Fruit fly (Drosophila melanogaster) whole organism, embryonic: ENCODE measurements around the gene RpL13.

Experiments used
- Antp ChIP-seq: fragments of 200-800 bp; sonication (Bioruptor generic); optimal IDR thresholded peaks from 3 replicates; lab custom pipeline; 2016; ENCODE audit warnings: missing biosample characterization, missing genetic modification characterization
- Atf-2 ChIP-seq: fragments of 200-800 bp; sonication (Bioruptor generic); optimal IDR thresholded peaks from 2 replicates; lab custom pipeline; 2016; ENCODE audit warnings: missing biosample characterization, missing genetic modification characterization
- CG10274 ChIP-seq: fragments of 200-800 bp; sonication (Bioruptor generic); optimal IDR thresholded peaks from 3 replicates; lab custom pipeline; 2017; ENCODE audit warnings: missing biosample characterization, mild to moderate bottlenecking, missing genetic modification characterization
- CG10959 ChIP-seq: fragments of 200-800 bp; sonication (Bioruptor generic); IDR thresholded peaks from 2 replicates; pipeline ENCODE4 v1.3.6; 2022; ENCODE audit warnings: missing biosample characterization, missing genetic modification characterization
- CG10979 ChIP-seq: fragments of 200-800 bp; sonication (Bioruptor generic); optimal IDR thresholded peaks from 2 replicates; lab custom pipeline; 2018; ENCODE audit warnings: missing biosample characterization, mild to moderate bottlenecking, missing genetic modification characterization, moderate library complexity
- CG11456 ChIP-seq: fragments of 200-800 bp; sonication (Bioruptor generic); IDR thresholded peaks from 3 replicates; pipeline ENCODE4 v1.3.6; 2022; ENCODE audit warnings: missing biosample characterization, missing genetic modification characterization
- CG13894 ChIP-seq: fragments of 200-800 bp; sonication (Bioruptor generic); optimal IDR thresholded peaks from 3 replicates; lab custom pipeline; 2018; ENCODE audit warnings: missing biosample characterization, mild to moderate bottlenecking, missing genetic modification characterization, moderate library complexity
- CG14014 ChIP-seq: fragments of 200-800 bp; sonication (Bioruptor generic); IDR thresholded peaks from 2 replicates; pipeline ENCODE4 v1.3.6; 2022; ENCODE audit warnings: missing biosample characterization, missing genetic modification characterization
- CG14441 ChIP-seq: fragments of 200-800 bp; sonication (Bioruptor generic); IDR thresholded peaks from 2 replicates; pipeline ENCODE4 v1.3.6; 2022; ENCODE audit warnings: missing biosample characterization, missing genetic modification characterization
- CG15269 ChIP-seq: fragments of 200-800 bp; sonication (Bioruptor generic); optimal IDR thresholded peaks from 2 replicates; lab custom pipeline; 2018; ENCODE audit warnings: missing biosample characterization, mild to moderate bottlenecking, missing genetic modification characterization, moderate library complexity
- CG1602 ChIP-seq: fragments of 200-800 bp; sonication (Bioruptor generic); optimal IDR thresholded peaks from 3 replicates; lab custom pipeline; 2016; ENCODE audit warnings: missing biosample characterization, missing genetic modification characterization
- CG17359 ChIP-seq: fragments of 200-800 bp; sonication (Bioruptor generic); optimal IDR thresholded peaks from 3 replicates; lab custom pipeline; 2018; ENCODE audit warnings: missing biosample characterization, mild to moderate bottlenecking, missing genetic modification characterization, moderate library complexity
- CG17361 ChIP-seq: fragments of 200-800 bp; sonication (Bioruptor generic); IDR thresholded peaks from 3 replicates; pipeline ENCODE4 v1.3.6; 2022; ENCODE audit warnings: missing biosample characterization, missing genetic modification characterization
- CG17385 ChIP-seq: fragments of 200-800 bp; sonication (Bioruptor generic); optimal IDR thresholded peaks from 3 replicates; lab custom pipeline; 2018; ENCODE audit warnings: missing biosample characterization, mild to moderate bottlenecking, missing genetic modification characterization
- CG1792 ChIP-seq: fragments of 200-800 bp; sonication (Bioruptor generic); optimal IDR thresholded peaks from 2 replicates; lab custom pipeline; 2016; ENCODE audit warnings: missing biosample characterization, missing genetic modification characterization
- CG4328 ChIP-seq: fragments of 200-800 bp; sonication (Bioruptor generic); optimal IDR thresholded peaks from 3 replicates; lab custom pipeline; 2017; ENCODE audit warnings: missing biosample characterization, missing genetic modification reagents, missing genetic modification characterization
- CG43689 ChIP-seq: fragments of 200-800 bp; sonication (Bioruptor generic); IDR thresholded peaks from 2 replicates; pipeline ENCODE4 v1.3.6; 2022; ENCODE audit warnings: missing biosample characterization, missing genetic modification characterization
- CG4617 ChIP-seq: fragments of 200-800 bp; sonication (Bioruptor generic); optimal IDR thresholded peaks from 3 replicates; lab custom pipeline; 2016; ENCODE audit warnings: missing biosample characterization, missing genetic modification characterization, borderline replicate concordance
- CG4820 ChIP-seq: fragments of 200-800 bp; sonication (Bioruptor generic); optimal IDR thresholded peaks from 3 replicates; lab custom pipeline; 2016; ENCODE audit warnings: missing biosample characterization, missing genetic modification characterization
- CG5245 ChIP-seq: fragments of 200-800 bp; sonication (Bioruptor generic); optimal IDR thresholded peaks from 3 replicates; lab custom pipeline; 2016; ENCODE audit warnings: missing biosample characterization, missing genetic modification characterization
- CG7271 ChIP-seq: fragments of 200-800 bp; sonication (Bioruptor generic); optimal IDR thresholded peaks from 2 replicates; lab custom pipeline; 2018; ENCODE audit warnings: missing biosample characterization, mild to moderate bottlenecking, missing genetic modification characterization, moderate library complexity
- CG8944 ChIP-seq: fragments of 200-800 bp; sonication (Bioruptor generic); optimal IDR thresholded peaks from 3 replicates; lab custom pipeline; 2016; ENCODE audit warnings: missing biosample characterization, missing genetic modification characterization
- CkIIα-i1 ChIP-seq: fragments of 200-800 bp; sonication (Bioruptor generic); IDR thresholded peaks from 2 replicates; pipeline ENCODE4 v1.3.6; 2022; ENCODE audit warnings: missing biosample characterization, missing genetic modification characterization
- Dip3 ChIP-seq: fragments of 200-800 bp; sonication (Bioruptor generic); optimal IDR thresholded peaks from 3 replicates; lab custom pipeline; 2016; ENCODE audit warnings: missing biosample characterization, missing genetic modification characterization
- Fer1 ChIP-seq: fragments of 200-800 bp; sonication (Bioruptor generic); optimal IDR thresholded peaks from 2 replicates; lab custom pipeline; 2017; ENCODE audit warnings: missing biosample characterization, mild to moderate bottlenecking, missing genetic modification characterization
- Fer2 ChIP-seq: fragments of 200-800 bp; sonication (Bioruptor generic); optimal IDR thresholded peaks from 2 replicates; lab custom pipeline; 2018; ENCODE audit warnings: missing biosample characterization, mild to moderate bottlenecking, missing genetic modification characterization, moderate library complexity
- HHEX ChIP-seq: fragments of 200-800 bp; sonication (Bioruptor generic); optimal IDR thresholded peaks from 3 replicates; lab custom pipeline; 2017; ENCODE audit warnings: missing biosample characterization, mild to moderate bottlenecking, missing genetic modification characterization, missing genetic modification reagents
- NK7.1 ChIP-seq: fragments of 200-800 bp; sonication (Bioruptor generic); optimal IDR thresholded peaks from 3 replicates; lab custom pipeline; 2016; ENCODE audit warnings: missing biosample characterization, missing genetic modification characterization
- Oli ChIP-seq: fragments of 200-800 bp; sonication (Bioruptor generic); optimal IDR thresholded peaks from 2 replicates; lab custom pipeline; 2018; ENCODE audit warnings: missing biosample characterization, mild to moderate bottlenecking, missing genetic modification characterization, moderate library complexity
- Ravus ChIP-seq: fragments of 200-800 bp; sonication (Bioruptor generic); IDR thresholded peaks from 2 replicates; pipeline ENCODE4 v1.3.6; 2022; ENCODE audit warnings: missing biosample characterization, missing genetic modification characterization
- Scr ChIP-seq: fragments of 200-800 bp; sonication (Bioruptor generic); IDR thresholded peaks from 2 replicates; pipeline ENCODE4 v1.3.6; 2022; ENCODE audit warnings: missing biosample characterization, missing genetic modification characterization; ENCODE audit not compliant: partially characterized antibody
- chinmo ChIP-seq: fragments of 200-800 bp; sonication (Bioruptor generic); IDR thresholded peaks from 4 replicates; pipeline ENCODE4 v1.3.6; 2022; ENCODE audit warnings: missing biosample characterization, missing genetic modification characterization; ENCODE audit not compliant: partially characterized antibody
- dysf ChIP-seq: fragments of 200-800 bp; sonication (Bioruptor generic); IDR thresholded peaks from 3 replicates; pipeline ENCODE4 v1.3.6; 2022; ENCODE audit warnings: missing biosample characterization, missing genetic modification characterization
- emc ChIP-seq: fragments of 200-800 bp; sonication (Bioruptor generic); optimal IDR thresholded peaks from 2 replicates; lab custom pipeline; 2016; ENCODE audit warnings: missing biosample characterization, missing genetic modification characterization
- esg ChIP-seq: fragments of 200-800 bp; sonication (Bioruptor generic); conservative IDR thresholded peaks from 2 replicates; pipeline ENCODE4 v1.3.6; 2022; ENCODE audit warnings: missing biosample characterization, missing genetic modification characterization
- fd3F ChIP-seq: fragments of 200-800 bp; sonication (Bioruptor generic); optimal IDR thresholded peaks from 2 replicates; lab custom pipeline; 2018; ENCODE audit warnings: missing biosample characterization, mild to moderate bottlenecking, missing genetic modification characterization, moderate library complexity
- fd96Cb ChIP-seq: fragments of 200-800 bp; sonication (Bioruptor generic); optimal IDR thresholded peaks from 2 replicates; lab custom pipeline; 2018; ENCODE audit warnings: missing biosample characterization, mild to moderate bottlenecking, missing genetic modification characterization, moderate library complexity
- ftz-f1 ChIP-seq: fragments of 200-800 bp; sonication (Bioruptor generic); optimal IDR thresholded peaks from 2 replicates; lab custom pipeline; 2016; ENCODE audit warnings: missing biosample characterization, missing genetic modification characterization
- gem ChIP-seq: fragments of 200-800 bp; sonication (Bioruptor generic); optimal IDR thresholded peaks from 2 replicates; lab custom pipeline; 2019; ENCODE audit warnings: missing biosample characterization, mild to moderate bottlenecking, missing genetic modification characterization, moderate library complexity
- insv ChIP-seq, 2 experiments: fragments of 200-800 bp; sonication (Bioruptor generic); optimal IDR thresholded peaks; 3 replicates each; lab custom pipeline; 2016 to 2018; ENCODE audit warnings: missing biosample characterization in 2 of 2, missing genetic modification characterization in 2 of 2
- jumu ChIP-seq: fragments of 200-800 bp; sonication (Bioruptor generic); optimal IDR thresholded peaks from 3 replicates; lab custom pipeline; 2016; ENCODE audit warnings: missing biosample characterization, missing genetic modification characterization
- lov ChIP-seq, 2 experiments: fragments of 200-800 bp in 1 of 2; fragments of >200 bp in 1 of 2; sonication (Bioruptor generic) in 1 of 2; IDR thresholded peaks in 1 of 2; optimal IDR thresholded peaks in 1 of 2; 2 replicates in 1 of 2; 3 replicates in 1 of 2; pipeline versions ENCODE4 v1.3.6 to Lab custom; 2017 to 2022; ENCODE audit warnings: missing biosample characterization in 1 of 2, missing genetic modification characterization in 1 of 2
- nerfin-1 ChIP-seq: fragments of 200-800 bp; sonication (Bioruptor generic); optimal IDR thresholded peaks from 3 replicates; lab custom pipeline; 2019; ENCODE audit warnings: missing biosample characterization, mild to moderate bottlenecking, missing genetic modification characterization, moderate library complexity
- nerfin-2 ChIP-seq: fragments of 200-800 bp; sonication (Bioruptor generic); IDR thresholded peaks from 2 replicates; pipeline ENCODE4 v1.3.6; 2022; ENCODE audit warnings: missing biosample characterization, missing genetic modification characterization; ENCODE audit not compliant: partially characterized antibody
- run ChIP-seq: fragments of 200-800 bp; sonication (Bioruptor generic); optimal IDR thresholded peaks from 3 replicates; lab custom pipeline; 2018; ENCODE audit warnings: missing biosample characterization, mild to moderate bottlenecking, missing genetic modification characterization
- sob ChIP-seq: fragments of 200-800 bp; sonication (Bioruptor generic); IDR thresholded peaks from 2 replicates; pipeline ENCODE4 v1.3.6; 2022; ENCODE audit warnings: missing biosample characterization, missing genetic modification characterization
- trem ChIP-seq: fragments of 200-800 bp; optimal IDR thresholded peaks from 3 replicates; lab custom pipeline; 2019; ENCODE audit warnings: missing biosample characterization, mild to moderate bottlenecking, missing genetic modification characterization, moderate library complexity
- vfl ChIP-seq: fragments of 200-800 bp; sonication (Bioruptor generic); optimal IDR thresholded peaks from 2 replicates; lab custom pipeline; 2016; ENCODE audit warnings: missing biosample characterization, missing genetic modification characterization
- zen ChIP-seq: fragments of 200-800 bp; sonication (Bioruptor generic); optimal IDR thresholded peaks from 3 replicates; lab custom pipeline; 2018; ENCODE audit warnings: missing biosample characterization, mild to moderate bottlenecking, missing genetic modification characterization, moderate library complexity
- zfh2 ChIP-seq: fragments of 200-800 bp; sonication (Bioruptor generic); optimal IDR thresholded peaks from 2 replicates; lab custom pipeline; 2016; ENCODE audit warnings: missing biosample characterization, missing genetic modification characterization

RpL13 gene

dm6 chr2L:10003593-10003992 lies 36.5 kb downstream of the RpL13 start, which contains the start of gene Ndf (continued):
- TF ChIP-seq CG10274 (GFP tag; lab: Kevin White, UChicago), result peak; percentile 9
- TF ChIP-seq trem (tag; lab: Kevin White, UChicago), result peak; percentile 100
- TF ChIP-seq chinmo (GFP tag; lab: Robert Waterston, UW), result peak; percentile 51; the same call in 1 of the 4 replicates
- TF ChIP-seq ftz-f1, result peak; percentile 41
- TF ChIP-seq CG13894, result peak; percentile 15
- TF ChIP-seq lov (optimal IDR thresholded peaks at IDR 0.05; lab: Kevin White, UChicago), result no peak
- peak; percentile 76; the same call in 2 of the 3 replicates for TF ChIP-seq lov (GFP tag; IDR thresholded peaks at IDR 0.05; lab: Robert Waterston, UW)
- TF ChIP-seq Dip3 (GFP tag; lab: Kevin White, UChicago), result peak; percentile 58
- peak; percentile 72 for TF ChIP-seq CG14014 (GFP tag; lab: Robert Waterston, UW)
- peak; percentile 17 for TF ChIP-seq CG15269 (tag; lab: Kevin White, UChicago)
- peak; percentile 8 for TF ChIP-seq CG7271 (tag; lab: Kevin White, UChicago)
- TF ChIP-seq insv (GFP tag; optimal IDR thresholded peaks at IDR 0.05; lab: Kevin White, UChicago), result no peak
- TF ChIP-seq CG10959 (GFP tag; lab: Robert Waterston, UW), result 0 out of 2 replicates have a peak, but pooled peaks have one; percentile 24
- peak; percentile 33 for TF ChIP-seq jumu (GFP tag; lab: Kevin White, UChicago)
- TF ChIP-seq CkIIα-i1 (GFP tag; lab: Robert Waterston, UW), result no peak
- peak; percentile 46 for TF ChIP-seq CG10979 (tag; lab: Kevin White, UChicago)
- TF ChIP-seq CG1602, result peak; percentile 40
- TF ChIP-seq CG5245 (GFP tag; lab: Kevin White, UChicago), result peak; percentile 23
- TF ChIP-seq gem, result peak; percentile 65
- TF ChIP-seq zfh2, result peak; percentile 69
- TF ChIP-seq HHEX (GFP tag; lab: Kevin White, UChicago), result peak; percentile 27
- TF ChIP-seq sob, result peak; percentile 76
- no peak; the same call in 1 of the 2 replicates for TF ChIP-seq esg (GFP tag; lab: Robert Waterston, UW)
- peak; percentile 65 for TF ChIP-seq CG4820 (GFP tag; lab: Kevin White, UChicago)
- no peak for TF ChIP-seq CG43689
- no peak for TF ChIP-seq run (tag; lab: Kevin White, UChicago)
- peak; percentile 67 for TF ChIP-seq CG17361 (GFP tag; lab: Robert Waterston, UW)
- no peak for TF ChIP-seq Atf-2 (GFP tag; lab: Kevin White, UChicago)
- TF ChIP-seq CG1792 (GFP tag; lab: Kevin White, UChicago), result peak; percentile 44
- TF ChIP-seq Scr (GFP tag; lab: Robert Waterston, UW), result peak; percentile 71
- TF ChIP-seq dysf, result peak; percentile 67
- no peak for TF ChIP-seq Ravus
- TF ChIP-seq CG17359 (tag; lab: Kevin White, UChicago), result peak; percentile 63
- peak; percentile 21 for TF ChIP-seq fd96Cb (tag; lab: Kevin White, UChicago)
- TF ChIP-seq CG14441 (GFP tag; lab: Robert Waterston, UW), result peak; percentile 38; the same call in 1 of the 2 replicates
- TF ChIP-seq nerfin-2 (GFP tag; lab: Robert Waterston, UW), result peak; percentile 30; the same call in 1 of the 2 replicates
- TF ChIP-seq CG11456 (GFP tag; lab: Robert Waterston, UW), result peak; percentile 77; the same call in 2 of the 3 replicates
- TF ChIP-seq vfl (GFP tag; lab: Kevin White, UChicago), result peak; percentile 70
- peak; percentile 62 for TF ChIP-seq Fer1 (GFP tag; lab: Kevin White, UChicago)
- TF ChIP-seq CG8944 (GFP tag; lab: Kevin White, UChicago), result peak; percentile 38
- TF ChIP-seq CG17385, result peak; percentile 60
- no peak for TF ChIP-seq Oli
- TF ChIP-seq fd3F, result peak; percentile 50
- peak; percentile 61 for TF ChIP-seq Antp (GFP tag; lab: Kevin White, UChicago)
- TF ChIP-seq Fer2, result no peak
- TF ChIP-seq emc, result no peak
- TF ChIP-seq zen (tag; lab: Kevin White, UChicago), result peak; percentile 59
- no peak for TF ChIP-seq NK7.1
- peak; percentile 59 for TF ChIP-seq CG4328
- peak; percentile 67 for TF ChIP-seq CG4617 (GFP tag; lab: Kevin White, UChicago)
- peak; percentile 8 for TF ChIP-seq nerfin-1 (tag; lab: Kevin White, UChicago)
